Worm (Caenorhabditis elegans): ENCODE results near the gene F26A1.1.

ce11 chrIII:4856992-4857391, 6.7 kb downstream of the F26A1.1 start:
- TF ChIP-seq him-1 (tag; optimal IDR thresholded peaks at IDR 0.05) (no peak), W03F9.2 (tag; optimal IDR thresholded peaks at IDR 0.05) (no peak)
